Fruit fly (Drosophila melanogaster) whole organism, adult: ENCODE measurements around the gene CG8369.
A peak's percentile ranks its signal among the peaks of the same experiment; 100 is the strongest.

Source experiments
- CG11617 ChIP-seq: fragments of 200-800 bp; sonication (Bioruptor generic); optimal IDR thresholded peaks from 2 replicates; lab custom pipeline; 2017; ENCODE audit warnings: mild to moderate bottlenecking, missing biosample characterization, missing genetic modification reagents, missing genetic modification characterization
- CG12768 ChIP-seq: fragments of 200-800 bp; sonication (Bioruptor generic); optimal IDR thresholded peaks from 2 replicates; lab custom pipeline; 2017; ENCODE audit warnings: missing biosample characterization, missing genetic modification characterization, mild to moderate bottlenecking, moderate library complexity, missing genetic modification reagents
- CG14711 ChIP-seq: fragments of 200-800 bp; sonication (Bioruptor generic); optimal IDR thresholded peaks from 2 replicates; lab custom pipeline; 2018; ENCODE audit warnings: missing biosample characterization, mild to moderate bottlenecking, missing genetic modification characterization, moderate library complexity
- CG1620 ChIP-seq: fragments of 200-800 bp; sonication (Bioruptor generic); optimal IDR thresholded peaks from 2 replicates; lab custom pipeline; 2016; ENCODE audit warnings: missing biosample characterization, missing genetic modification characterization
- CG33017 ChIP-seq: fragments of 200-800 bp; sonication (Bioruptor generic); optimal IDR thresholded peaks from 2 replicates; lab custom pipeline; 2018; ENCODE audit warnings: missing biosample characterization, mild to moderate bottlenecking, missing genetic modification characterization, moderate library complexity
- CG5204 ChIP-seq: fragments of 200-800 bp; sonication (Bioruptor generic); optimal IDR thresholded peaks from 2 replicates; lab custom pipeline; 2016; ENCODE audit warnings: missing biosample characterization, missing genetic modification characterization
- CG7045 ChIP-seq: fragments of 200-800 bp; sonication (Bioruptor generic); optimal IDR thresholded peaks from 2 replicates; lab custom pipeline; 2017; ENCODE audit warnings: missing biosample characterization, mild to moderate bottlenecking, missing genetic modification characterization
- CG7101 ChIP-seq: fragments of 200-800 bp; sonication (Bioruptor generic); optimal IDR thresholded peaks from 2 replicates; lab custom pipeline; 2018; ENCODE audit warnings: missing biosample characterization, mild to moderate bottlenecking, missing genetic modification characterization, moderate library complexity
- Clk ChIP-seq: fragments of 200-800 bp; sonication (Bioruptor generic); optimal IDR thresholded peaks from 2 replicates; lab custom pipeline; 2017; ENCODE audit warnings: missing biosample characterization, missing genetic modification characterization
- Crg-1 ChIP-seq: fragments of 200-800 bp; sonication (Bioruptor generic); optimal IDR thresholded peaks from 2 replicates; lab custom pipeline; 2016; ENCODE audit warnings: missing biosample characterization, missing genetic modification characterization
- Hr96 ChIP-seq: fragments of 200-800 bp; sonication (Bioruptor generic); optimal IDR thresholded peaks from 2 replicates; lab custom pipeline; 2016; ENCODE audit warnings: missing biosample characterization, missing genetic modification characterization
- Mnt ChIP-seq: fragments of 200-800 bp; sonication (Bioruptor generic); optimal IDR thresholded peaks from 2 replicates; lab custom pipeline; 2016; ENCODE audit warnings: missing biosample characterization, mild to moderate bottlenecking, missing genetic modification characterization
- bab1 ChIP-seq: fragments of 200-800 bp; sonication (Bioruptor generic); optimal IDR thresholded peaks from 3 replicates; lab custom pipeline; 2019; ENCODE audit warnings: missing biosample characterization, mild to moderate bottlenecking, missing genetic modification characterization, moderate library complexity
- cic ChIP-seq: fragments of 200-800 bp; sonication (Bioruptor generic); optimal IDR thresholded peaks from 2 replicates; lab custom pipeline; 2017; ENCODE audit warnings: missing biosample characterization, mild to moderate bottlenecking, missing genetic modification characterization, moderate library complexity
- cnc ChIP-seq, 2 experiments: fragments of >200 bp; optimal IDR thresholded peaks; 2 replicates each; lab custom pipeline; 2017
- kay ChIP-seq: fragments of 200-800 bp; sonication (Bioruptor generic); peaks from one replicate; lab custom pipeline; 2016; ENCODE audit warnings: missing biosample characterization, missing genetic modification characterization, borderline replicate concordance
- ovo ChIP-seq: fragments of 200-800 bp; sonication (Bioruptor generic); optimal IDR thresholded peaks from 2 replicates; lab custom pipeline; 2016; ENCODE audit warnings: missing biosample characterization, missing genetic modification characterization
- pad ChIP-seq: fragments of 200-800 bp; sonication (Bioruptor generic); optimal IDR thresholded peaks from 3 replicates; lab custom pipeline; 2017; ENCODE audit warnings: missing biosample characterization, missing genetic modification characterization, mild to moderate bottlenecking, moderate library complexity, missing genetic modification reagents
- tj ChIP-seq: fragments of 200-800 bp; sonication (Bioruptor generic); optimal IDR thresholded peaks from 3 replicates; lab custom pipeline; 2017; ENCODE audit warnings: missing biosample characterization, mild to moderate bottlenecking, missing genetic modification characterization, moderate library complexity
- toe ChIP-seq: fragments of 200-800 bp; sonication (Bioruptor generic); optimal IDR thresholded peaks from 2 replicates; lab custom pipeline; 2016; ENCODE audit warnings: missing biosample characterization, missing genetic modification characterization

Gene CG8369

DNA sequence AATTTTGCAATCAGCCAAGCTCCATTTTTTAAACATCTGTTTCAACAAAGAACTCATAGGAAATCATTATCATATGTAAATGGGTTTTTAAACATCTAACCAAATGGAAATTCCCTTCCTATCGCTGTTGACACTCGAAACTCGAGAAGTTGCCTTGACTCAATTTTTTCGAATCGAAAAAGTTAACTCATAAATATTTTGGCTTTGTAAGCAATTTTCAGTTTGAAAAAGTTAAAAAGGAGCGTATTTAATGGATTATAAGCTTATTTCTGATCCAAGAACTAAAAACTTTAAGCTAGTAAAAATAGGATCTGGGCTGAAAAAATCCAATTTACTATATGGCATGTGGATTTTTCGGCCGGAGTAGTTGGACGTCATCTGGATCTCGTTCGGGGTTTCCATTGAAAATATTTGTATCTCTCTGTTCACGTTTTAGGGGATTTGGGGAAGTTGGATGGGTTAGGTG is 8.6 kb upstream of the CG8369 start, which contains the start of gene CG9837:
CG9837 (minus strand) TSS at position 416 of the 466 bp plus-strand sequence.
- no peak for TF ChIP-seq CG11617 (GFP tag; lab: Kevin White, UChicago)
- peak; percentile 50 for TF ChIP-seq tj (GFP tag; lab: Kevin White, UChicago)
- TF ChIP-seq Clk = no peak
- TF ChIP-seq CG7045 = no peak
- no peak for TF ChIP-seq bab1 (GFP tag; lab: Kevin White, UChicago)
- no peak for TF ChIP-seq CG14711 (tag; lab: Kevin White, UChicago)

DNA sequence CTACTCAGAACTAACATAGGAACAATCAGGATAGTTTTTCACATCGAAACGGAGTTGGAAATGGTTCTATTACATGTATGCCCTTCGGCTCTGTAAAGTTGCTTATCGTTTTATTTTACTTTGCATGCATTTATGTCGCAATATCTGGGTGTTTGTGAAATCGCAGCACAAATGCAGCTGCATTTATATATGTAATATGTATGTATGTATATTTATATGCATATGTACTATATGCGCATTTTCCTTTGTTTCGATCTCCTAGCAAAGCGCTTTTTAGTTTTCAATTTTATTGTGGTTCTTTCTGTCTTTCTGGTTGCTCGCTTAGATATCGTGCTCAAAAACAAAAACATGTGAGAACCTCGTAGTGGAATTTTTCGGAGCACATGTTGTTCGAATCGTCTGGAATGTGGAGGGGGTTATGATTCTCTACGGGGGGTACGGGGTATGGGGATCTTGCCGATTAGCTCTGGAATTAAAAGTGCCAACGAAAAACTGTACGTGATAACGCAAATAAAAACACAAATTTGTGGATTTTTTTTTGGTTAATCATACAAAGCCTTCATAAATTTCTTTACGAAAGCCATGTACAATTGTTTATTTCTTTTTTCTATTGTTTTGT is 7.7 kb upstream of the CG8369 start:
- TF ChIP-seq bab1 (GFP tag; lab: Kevin White, UChicago) (peak; percentile 2), kay (GFP tag; lab: Kevin White, UChicago) (peak; percentile 76), tj (GFP tag; lab: Kevin White, UChicago) (peak; percentile 89), pad (GFP tag; lab: Kevin White, UChicago) (no peak), cic (GFP tag; lab: Kevin White, UChicago) (peak; percentile 20), Mnt (GFP tag; lab: Kevin White, UChicago) (peak; percentile 66), CG1620 (no peak)

DNA sequence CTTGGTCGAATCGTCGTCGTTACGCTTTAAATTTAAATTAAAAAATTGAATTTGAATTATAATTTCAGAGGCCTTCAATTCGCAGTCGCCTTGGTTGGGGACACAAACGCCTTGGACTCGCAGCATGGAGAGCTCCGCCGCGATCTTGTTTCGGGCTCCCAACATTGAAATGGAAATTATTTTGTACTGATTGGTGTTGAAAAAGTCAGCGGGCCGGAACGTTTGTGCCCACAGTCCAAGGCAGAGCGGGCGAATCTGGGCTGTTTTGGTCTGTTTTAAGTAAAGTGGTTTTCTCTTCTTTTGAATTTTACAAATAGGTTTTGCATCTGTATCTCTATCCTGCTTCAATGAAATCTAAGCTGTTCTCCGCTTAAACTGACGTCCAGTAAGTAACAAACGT is 6.7 kb upstream of the CG8369 start:
- peak; percentile 0 for TF ChIP-seq CG1620
- TF ChIP-seq Crg-1 (GFP tag; lab: Kevin White, UChicago) = no peak
- no peak for TF ChIP-seq CG12768 (GFP tag; lab: Kevin White, UChicago)
- no peak for TF ChIP-seq toe (GFP tag; lab: Kevin White, UChicago)
- no peak for TF ChIP-seq cnc (optimal IDR thresholded peaks at IDR 0.05; lab: Kevin White, UChicago)
- no peak for TF ChIP-seq pad (GFP tag; lab: Kevin White, UChicago)
- no peak for TF ChIP-seq CG5204 (GFP tag; lab: Kevin White, UChicago)
- TF ChIP-seq Clk = peak; percentile 0
- peak; percentile 28 for TF ChIP-seq tj (GFP tag; lab: Kevin White, UChicago)
- no peak for TF ChIP-seq ovo (GFP tag; lab: Kevin White, UChicago)

DNA sequence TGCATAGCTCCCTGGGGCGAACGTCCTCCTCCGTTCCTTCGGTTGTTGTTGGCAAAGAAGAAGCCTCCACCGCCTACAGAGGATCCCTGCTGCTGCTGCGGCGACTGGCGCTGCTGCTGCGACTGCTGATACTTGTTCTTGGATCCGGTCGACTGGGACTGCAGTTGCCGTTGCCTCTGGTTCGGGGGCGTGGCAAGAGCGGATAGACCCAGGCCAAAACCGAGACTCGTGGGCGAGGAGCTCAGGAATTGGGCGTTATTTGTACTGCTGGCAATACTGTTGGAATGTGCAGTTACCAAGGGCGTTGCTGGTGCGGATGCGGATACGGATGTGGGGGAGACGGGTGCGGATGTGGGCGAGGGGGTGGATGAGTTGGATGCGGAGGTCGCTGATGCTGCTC is 3.6 kb upstream of the CG8369 start:
- peak; percentile 22 for TF ChIP-seq Clk
- TF ChIP-seq ovo (GFP tag; lab: Kevin White, UChicago) = no peak
- no peak for TF ChIP-seq CG33017 (tag; lab: Kevin White, UChicago)
- no peak for TF ChIP-seq cnc (optimal IDR thresholded peaks at IDR 0.05; lab: Kevin White, UChicago)
- no peak for TF ChIP-seq Hr96
- TF ChIP-seq cic (GFP tag; lab: Kevin White, UChicago) = no peak
- TF ChIP-seq CG7101 (tag; lab: Kevin White, UChicago) = no peak
- TF ChIP-seq CG12768 (GFP tag; lab: Kevin White, UChicago) = no peak

DNA sequence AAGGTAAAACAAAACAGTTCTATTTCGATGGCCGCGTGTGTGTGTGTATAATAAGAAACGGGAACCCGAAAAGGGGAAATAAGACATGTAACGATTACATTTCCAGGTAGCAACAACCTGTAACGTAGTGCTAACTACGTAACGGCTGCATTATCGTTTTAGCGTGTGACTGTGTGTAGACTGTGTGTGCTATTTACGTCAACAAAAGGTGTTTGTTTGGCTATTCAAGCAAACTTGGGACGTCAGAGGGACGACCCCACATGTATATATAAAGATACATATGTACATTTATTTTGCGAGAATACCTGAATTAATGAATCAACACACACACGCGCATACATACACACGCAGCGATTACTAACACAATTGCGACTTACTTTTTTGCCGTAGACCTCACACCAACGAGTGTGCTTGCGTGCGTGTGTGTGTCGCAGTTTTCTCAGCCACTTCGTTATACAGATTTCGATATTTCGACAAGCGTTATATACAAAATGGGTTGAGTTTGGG is 2.2 kb upstream of the CG8369 start:
- TF ChIP-seq CG14711 (tag; lab: Kevin White, UChicago) = peak; percentile 7
- peak in 1 of 2 experiments; percentile 17 for TF ChIP-seq cnc (optimal IDR thresholded peaks at IDR 0.05; lab: Kevin White, UChicago)
- peak; percentile 64 for TF ChIP-seq Clk
- peak; percentile 13 for TF ChIP-seq bab1 (GFP tag; lab: Kevin White, UChicago)
- peak; percentile 97 for TF ChIP-seq kay (GFP tag; lab: Kevin White, UChicago)
- TF ChIP-seq Hr96 = no peak
- TF ChIP-seq ovo (GFP tag; lab: Kevin White, UChicago) = peak; percentile 74
- peak; percentile 93 for TF ChIP-seq cic (GFP tag; lab: Kevin White, UChicago)
- peak; percentile 57 for TF ChIP-seq CG12768 (GFP tag; lab: Kevin White, UChicago)
- TF ChIP-seq CG1620 = no peak
- peak; percentile 57 for TF ChIP-seq CG33017 (tag; lab: Kevin White, UChicago)
- TF ChIP-seq CG7101 (tag; lab: Kevin White, UChicago) = peak; percentile 39
- TF ChIP-seq CG7045 = peak; percentile 50
- peak; percentile 78 for TF ChIP-seq Mnt (GFP tag; lab: Kevin White, UChicago)
- TF ChIP-seq Crg-1 (GFP tag; lab: Kevin White, UChicago) = peak; percentile 75
- peak; percentile 29 for TF ChIP-seq CG5204 (GFP tag; lab: Kevin White, UChicago)
- TF ChIP-seq toe (GFP tag; lab: Kevin White, UChicago) = peak; percentile 46
- TF ChIP-seq pad (GFP tag; lab: Kevin White, UChicago) = peak; percentile 95
- peak; percentile 41 for TF ChIP-seq CG11617 (GFP tag; lab: Kevin White, UChicago)
- TF ChIP-seq tj (GFP tag; lab: Kevin White, UChicago) = peak; percentile 22

DNA sequence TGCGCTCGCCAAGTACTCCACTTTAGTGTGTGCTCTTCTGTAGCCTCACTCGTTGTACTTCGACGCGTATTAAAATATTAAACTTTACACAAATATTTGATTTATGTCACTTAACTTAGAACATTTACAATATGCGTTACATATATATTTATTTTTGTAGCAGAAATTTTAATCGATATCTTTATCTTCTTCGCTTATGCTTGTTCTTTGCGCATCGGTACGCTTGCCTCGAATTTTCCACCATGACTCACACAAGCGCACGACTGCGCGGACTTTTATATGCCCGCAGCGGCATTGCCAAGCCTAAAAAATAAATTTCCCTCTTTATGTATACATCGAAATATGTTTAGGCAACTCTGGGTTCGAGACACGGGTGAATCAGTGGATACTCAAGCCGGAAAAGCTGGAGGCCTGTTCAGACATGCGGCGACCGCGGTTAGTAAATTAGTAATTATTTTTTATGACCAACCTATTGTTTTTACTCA is 1.3 kb upstream of the CG8369 start, which contains the start of gene aqz:
aqz (minus strand) TSS at position 255 of the 485 bp plus-strand sequence.
- TF ChIP-seq toe (GFP tag; lab: Kevin White, UChicago) = peak; percentile 61
- TF ChIP-seq bab1 (GFP tag; lab: Kevin White, UChicago) = peak; percentile 86
- peak; percentile 49 for TF ChIP-seq Clk
- TF ChIP-seq cnc (optimal IDR thresholded peaks at IDR 0.05; lab: Kevin White, UChicago) = no peak
- TF ChIP-seq CG7045 = peak; percentile 29
- TF ChIP-seq Hr96 = peak; percentile 76
- peak; percentile 28 for TF ChIP-seq ovo (GFP tag; lab: Kevin White, UChicago)
- TF ChIP-seq CG33017 (tag; lab: Kevin White, UChicago) = peak; percentile 69
- TF ChIP-seq CG1620 = peak; percentile 86
- no peak for TF ChIP-seq CG5204 (GFP tag; lab: Kevin White, UChicago)
- peak; percentile 39 for TF ChIP-seq CG11617 (GFP tag; lab: Kevin White, UChicago)
- TF ChIP-seq CG7101 (tag; lab: Kevin White, UChicago) = peak; percentile 72
- TF ChIP-seq CG12768 (GFP tag; lab: Kevin White, UChicago) = peak; percentile 18
- peak; percentile 71 for TF ChIP-seq Crg-1 (GFP tag; lab: Kevin White, UChicago)
- peak; percentile 73 for TF ChIP-seq cic (GFP tag; lab: Kevin White, UChicago)
- peak; percentile 37 for TF ChIP-seq tj (GFP tag; lab: Kevin White, UChicago)
- peak; percentile 66 for TF ChIP-seq Mnt (GFP tag; lab: Kevin White, UChicago)
- peak; percentile 100 for TF ChIP-seq kay (GFP tag; lab: Kevin White, UChicago)
- peak; percentile 100 for TF ChIP-seq CG14711 (tag; lab: Kevin White, UChicago)
- peak; percentile 44 for TF ChIP-seq pad (GFP tag; lab: Kevin White, UChicago)
